Worm (Caenorhabditis elegans) whole organism, midembryonic: ENCODE data around the gene M02D8.5.

Experiments
- T22C8.4 ChIP-seq: fragments of 200-800 bp; sonication (Bioruptor generic); IDR thresholded peaks from 2 replicates; pipeline ENCODE4 v1.3.6; 2022; ENCODE audit warnings: missing genetic modification characterization, missing compliant biosample characterization
- cog-1 ChIP-seq: sonication (generic microtip); optimal IDR thresholded peaks from 2 replicates; lab custom pipeline; 2016; ENCODE audit warnings: missing genetic modification characterization, missing compliant biosample characterization
- flt-1 ChIP-seq: fragments of 200-800 bp; sonication (Bioruptor generic); IDR thresholded peaks from 2 replicates; pipeline ENCODE4 v1.3.6; 2022; ENCODE audit warnings: missing genetic modification characterization, missing compliant biosample characterization
- klf-2 ChIP-seq: fragments of 200-800 bp; sonication (Bioruptor generic); conservative IDR thresholded peaks from 2 replicates; pipeline ENCODE4 v1.3.6; 2022; ENCODE audit warnings: missing genetic modification reagents, missing genetic modification characterization, missing compliant biosample characterization
- med-1 ChIP-seq: sonication (generic microtip); optimal IDR thresholded peaks from 2 replicates; lab custom pipeline; 2017; ENCODE audit warnings: missing genetic modification characterization, mild to moderate bottlenecking, missing compliant biosample characterization, antibody characterized with exemption, missing genetic modification reagents; ENCODE audit not compliant: insufficient read depth
- ref-1 ChIP-seq: fragments of 200-800 bp; sonication (Bioruptor generic); conservative IDR thresholded peaks from 2 replicates; pipeline ENCODE4 v1.3.6; 2022; ENCODE audit warnings: missing genetic modification reagents, missing genetic modification characterization, missing compliant biosample characterization
- tab-1 ChIP-seq: fragments of 200-800 bp; sonication (Bioruptor generic); IDR thresholded peaks from 2 replicates; pipeline ENCODE4 v1.3.6; 2022; ENCODE audit warnings: missing genetic modification characterization, missing compliant biosample characterization
- ztf-23 ChIP-seq: fragments of 200-800 bp; sonication (Bioruptor generic); IDR thresholded peaks from 2 replicates; pipeline ENCODE4 v1.3.6; 2022; ENCODE audit warnings: missing genetic modification reagents, missing genetic modification characterization, missing compliant biosample characterization
- ztf-29 ChIP-seq: fragments of 200-800 bp; sonication (Bioruptor generic); IDR thresholded peaks from 2 replicates; pipeline ENCODE4 v1.3.6; 2022; ENCODE audit warnings: missing genetic modification reagents, missing genetic modification characterization, missing compliant biosample characterization

DNA sequence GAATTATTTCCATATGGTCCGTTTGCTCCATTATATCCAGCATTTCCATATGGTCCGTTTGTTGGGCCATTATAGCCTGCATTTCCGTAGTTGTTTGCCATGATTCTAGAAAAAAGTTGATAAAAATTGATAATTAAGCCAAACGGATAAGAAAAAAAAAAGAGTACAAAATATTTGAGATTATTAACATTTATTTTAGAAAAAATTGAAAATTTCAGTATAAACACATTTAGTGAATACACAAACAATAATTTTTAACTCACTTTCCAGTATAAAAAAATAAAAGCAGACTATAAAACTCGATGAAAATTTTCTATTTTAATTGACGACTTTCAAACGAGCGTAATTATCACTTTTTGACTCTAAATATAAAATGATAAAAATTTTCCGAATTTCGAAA is 40.7 kb downstream of the M02D8.5 start, which contains the start of gene F53A9.9:
- no peak for TF ChIP-seq cog-1 (tag; lab: Kevin White, UChicago)
- TF ChIP-seq tab-1: no peak
- TF ChIP-seq flt-1 (GFP tag; lab: Robert Waterston, UW): no peak
- TF ChIP-seq ref-1 (GFP tag; lab: Robert Waterston, UW): no peak
- no peak for TF ChIP-seq ztf-23 (GFP tag; lab: Robert Waterston, UW)
- no peak for TF ChIP-seq med-1 (GFP tag; lab: Kevin White, UChicago)
- TF ChIP-seq klf-2 (GFP tag; lab: Robert Waterston, UW): no peak
- no peak for TF ChIP-seq T22C8.4 (GFP tag; lab: Robert Waterston, UW)
- no peak for TF ChIP-seq ztf-29 (GFP tag; lab: Robert Waterston, UW)
